Worm (Caenorhabditis elegans): Measurements from ENCODE around the gene gss-1.

ce11 chrII:9445368-9445767 is 29.1 kb upstream of the gss-1 start, which contains the start of gene R09D1.13:
- TF ChIP-seq tbx-37 (GFP tag; conservative IDR thresholded peaks at IDR 0.05): no peak
- TF ChIP-seq flt-1 (GFP tag; IDR thresholded peaks at IDR 0.05): no peak
- no peak for TF ChIP-seq ama-1 (optimal IDR thresholded peaks at IDR 0.05)
- no peak for TF ChIP-seq B0310.2 (tag; optimal IDR thresholded peaks at IDR 0.05)
- TF ChIP-seq scrt-1 (GFP tag; IDR thresholded peaks at IDR 0.05): no peak
- TF ChIP-seq hnd-1 (tag; optimal IDR thresholded peaks at IDR 0.05): no peak
- TF ChIP-seq sea-1 (GFP tag; conservative IDR thresholded peaks at IDR 0.05): no peak
- no peak for TF ChIP-seq ets-7 (tag; optimal IDR thresholded peaks at IDR 0.05)
- TF ChIP-seq ceh-36 (tag; optimal IDR thresholded peaks at IDR 0.05): no peak
- TF ChIP-seq hmg-4 (GFP tag; optimal IDR thresholded peaks at IDR 0.05): no peak
- TF ChIP-seq tra-4 (tag; optimal IDR thresholded peaks at IDR 0.05): no peak

Measured in whole organism, early embryonic.